Fruit fly (Drosophila melanogaster) whole organism, pupa: ENCODE data around the gene fkh.
A peak's percentile ranks its signal among the peaks of the same experiment; 100 is the strongest.

ENCODE experiments used
- CG10348 ChIP-seq: fragments of 200-800 bp; sonication (Bioruptor generic); IDR thresholded peaks from 2 replicates; pipeline ENCODE4 v1.3.6; 2022; ENCODE audit warnings: missing biosample characterization, missing genetic modification characterization
- CG12605 ChIP-seq: fragments of 200-800 bp; sonication (Bioruptor generic); IDR thresholded peaks from 2 replicates; pipeline ENCODE4 v1.3.6; 2022; ENCODE audit warnings: missing biosample characterization, missing genetic modification characterization
- CG13204 ChIP-seq: fragments of 200-800 bp; sonication (Bioruptor generic); optimal IDR thresholded peaks from 2 replicates; lab custom pipeline; 2018; ENCODE audit warnings: missing biosample characterization, mild to moderate bottlenecking, missing genetic modification characterization, moderate library complexity
- CG14655 ChIP-seq: fragments of 200-800 bp; sonication (Bioruptor generic); optimal IDR thresholded peaks from 3 replicates; lab custom pipeline; 2017; ENCODE audit warnings: mild to moderate bottlenecking, missing biosample characterization, missing genetic modification reagents, missing genetic modification characterization
- CG15710 ChIP-seq: fragments of 200-800 bp; sonication (Bioruptor generic); optimal IDR thresholded peaks from 2 replicates; lab custom pipeline; 2018; ENCODE audit warnings: missing biosample characterization, mild to moderate bottlenecking, missing genetic modification characterization, moderate library complexity
- CG17806 ChIP-seq: fragments of 200-800 bp; sonication (Bioruptor generic); optimal IDR thresholded peaks from 2 replicates; lab custom pipeline; 2018; ENCODE audit warnings: missing biosample characterization, mild to moderate bottlenecking, missing genetic modification characterization, moderate library complexity
- CG32121 ChIP-seq: fragments of 200-800 bp; sonication (Bioruptor generic); IDR thresholded peaks from 2 replicates; pipeline ENCODE4 v1.3.6; 2022; ENCODE audit warnings: missing biosample characterization, missing genetic modification characterization
- CG34367 ChIP-seq: fragments of 200-800 bp; sonication (Bioruptor generic); optimal IDR thresholded peaks from 2 replicates; lab custom pipeline; 2018; ENCODE audit warnings: missing biosample characterization, mild to moderate bottlenecking, missing genetic modification characterization
- CG4496 ChIP-seq: fragments of 200-800 bp; sonication (Bioruptor generic); IDR thresholded peaks from 3 replicates; pipeline ENCODE4 v1.3.6; 2022; ENCODE audit warnings: missing biosample characterization, missing genetic modification characterization
- CG8159 ChIP-seq: fragments of 200-800 bp; sonication (Bioruptor generic); optimal IDR thresholded peaks from 3 replicates; lab custom pipeline; 2018; ENCODE audit warnings: missing biosample characterization, mild to moderate bottlenecking, missing genetic modification characterization, moderate library complexity
- CG8301 ChIP-seq: fragments of 200-800 bp; sonication (Bioruptor generic); optimal IDR thresholded peaks from 2 replicates; lab custom pipeline; 2018; ENCODE audit warnings: missing biosample characterization, mild to moderate bottlenecking, missing genetic modification characterization
- CG9948 ChIP-seq: fragments of 200-800 bp; sonication (Bioruptor generic); optimal IDR thresholded peaks from 2 replicates; lab custom pipeline; 2018; ENCODE audit warnings: missing biosample characterization, mild to moderate bottlenecking, missing genetic modification characterization, moderate library complexity
- D1 ChIP-seq: fragments of 200-800 bp; sonication (Bioruptor generic); optimal IDR thresholded peaks from 2 replicates; lab custom pipeline; 2018; ENCODE audit warnings: missing biosample characterization, mild to moderate bottlenecking, missing genetic modification characterization, moderate library complexity
- EcR ChIP-seq: fragments of 200-800 bp; sonication (Bioruptor generic); optimal IDR thresholded peaks from 3 replicates; lab custom pipeline; 2019; ENCODE audit warnings: missing biosample characterization, missing genetic modification characterization, mild to moderate bottlenecking, moderate library complexity, missing genetic modification reagents
- Ets98B ChIP-seq: fragments of 200-800 bp; sonication (Bioruptor generic); IDR thresholded peaks from 2 replicates; pipeline ENCODE4 v1.3.6; 2022; ENCODE audit warnings: missing biosample characterization, missing genetic modification characterization
- Pif1A ChIP-seq: fragments of 200-800 bp; sonication (Bioruptor generic); optimal IDR thresholded peaks from 3 replicates; lab custom pipeline; 2016; ENCODE audit warnings: missing biosample characterization, missing genetic modification characterization
- Pif1B ChIP-seq: fragments of 200-800 bp; sonication (Bioruptor generic); optimal IDR thresholded peaks from 3 replicates; lab custom pipeline; 2016; ENCODE audit warnings: missing biosample characterization, missing genetic modification characterization
- Snoo ChIP-seq: fragments of 200-800 bp; sonication (Bioruptor generic); optimal IDR thresholded peaks from 3 replicates; lab custom pipeline; 2017; ENCODE audit warnings: missing biosample characterization, mild to moderate bottlenecking, missing genetic modification characterization, inconsistent platforms
- fd96Ca ChIP-seq: fragments of 200-800 bp; sonication (Bioruptor generic); IDR thresholded peaks from 3 replicates; pipeline ENCODE4 v1.3.6; 2022; ENCODE audit warnings: missing biosample characterization, missing genetic modification characterization
- gl ChIP-seq: fragments of 200-800 bp; sonication (Bioruptor generic); optimal IDR thresholded peaks from 2 replicates; lab custom pipeline; 2018; ENCODE audit warnings: missing biosample characterization, mild to moderate bottlenecking, missing genetic modification characterization
- rn ChIP-seq: fragments of 200-800 bp; sonication (Bioruptor generic); IDR thresholded peaks from 2 replicates; pipeline ENCODE4 v1.3.6; 2022; ENCODE audit warnings: missing biosample characterization, missing genetic modification characterization

Gene fkh

DNA sequence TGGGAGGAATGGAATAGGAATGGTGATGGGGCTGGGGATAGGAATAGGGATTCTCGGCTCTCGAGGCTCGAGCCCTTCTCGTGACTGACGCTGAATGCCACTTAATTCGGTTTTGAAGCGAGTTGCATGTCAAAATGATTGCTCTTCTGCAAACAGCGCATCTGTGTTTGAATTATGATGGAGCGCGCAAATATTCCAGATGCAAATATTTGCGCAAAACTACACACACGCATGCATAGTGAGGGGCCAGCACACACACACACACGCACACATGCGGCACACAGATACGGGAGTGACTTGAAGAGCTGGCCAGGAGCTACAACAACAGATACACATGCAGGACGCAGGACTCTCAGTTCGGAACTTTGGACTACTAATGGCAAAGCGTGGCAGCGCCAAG lies 39.4 kb downstream of the fkh start:
- TF ChIP-seq D1 (tag; lab: Kevin White, UChicago): no peak
- TF ChIP-seq CG9948 (tag; lab: Kevin White, UChicago): no peak
- TF ChIP-seq Snoo (tag; lab: Kevin White, UChicago): no peak
- TF ChIP-seq Ets98B (GFP tag; lab: Robert Waterston, UW): no peak
- no peak for TF ChIP-seq CG13204 (GFP tag; lab: Kevin White, UChicago)

DNA sequence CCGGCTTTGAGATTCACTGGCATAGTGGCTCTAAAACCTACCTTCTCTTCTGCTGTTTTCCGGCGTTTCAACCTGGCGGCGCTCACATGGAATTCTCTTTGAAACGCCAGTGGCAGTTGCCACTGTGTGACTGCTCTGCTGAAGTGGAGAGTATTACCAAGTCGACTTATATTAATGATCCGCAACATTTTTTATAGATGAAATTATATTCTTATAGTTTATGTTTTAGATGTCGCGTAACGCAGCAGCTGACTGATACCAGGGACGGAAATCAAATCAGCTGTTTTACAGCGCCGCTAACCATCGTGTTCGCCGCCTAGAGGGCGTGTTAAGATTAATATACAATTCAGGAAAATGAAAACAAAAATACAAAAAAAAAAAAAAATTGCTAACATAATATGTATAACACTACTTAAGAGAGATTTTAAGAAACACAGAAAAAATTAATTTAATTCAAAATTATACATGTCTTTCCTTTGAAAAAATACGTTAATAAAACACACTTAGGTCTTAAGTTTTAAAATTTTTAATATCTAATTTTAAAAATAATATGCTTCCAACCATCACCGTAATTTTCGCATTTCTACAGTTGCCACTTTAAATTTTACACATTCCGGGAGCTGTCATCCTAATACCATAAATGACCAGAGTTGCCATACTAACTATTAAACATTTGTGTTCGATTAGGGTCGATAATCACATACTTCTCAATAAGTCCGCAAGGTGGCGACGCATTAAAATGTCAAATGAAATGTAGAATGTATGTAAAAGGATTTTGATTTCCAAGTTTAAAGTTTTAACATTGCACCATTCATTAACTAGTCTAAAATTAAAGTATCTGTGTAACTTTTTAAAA lies 40.3 kb downstream of the fkh start, which contains the start of gene mIF2:
mIF2 (minus strand) TSS at position 280 of the 856 bp plus-strand sequence.
- TF ChIP-seq CG9948 (tag; lab: Kevin White, UChicago) (peak; percentile 34), CG12605 (peak; percentile 70; the same call in 1 of the 2 replicates), CG17806 (tag; lab: Kevin White, UChicago) (peak; percentile 50), CG10348 (GFP tag; lab: Robert Waterston, UW) (no peak), EcR (GFP tag; lab: Kevin White, UChicago) (no peak), CG15710 (tag; lab: Kevin White, UChicago) (peak; percentile 35), Pif1A (GFP tag; lab: Kevin White, UChicago) (peak; percentile 64), D1 (tag; lab: Kevin White, UChicago) (no peak), CG8301 (peak; percentile 35), rn (peak; percentile 51; the same call in 1 of the 2 replicates), CG4496 (GFP tag; lab: Robert Waterston, UW) (peak; percentile 78; the same call in 2 of the 3 replicates), Snoo (tag; lab: Kevin White, UChicago) (peak; percentile 26), CG14655 (GFP tag; lab: Kevin White, UChicago) (peak; percentile 71), gl (tag; lab: Kevin White, UChicago) (peak; percentile 56), CG32121 (peak; percentile 62), Pif1B (GFP tag; lab: Kevin White, UChicago) (peak; percentile 23), fd96Ca (GFP tag; lab: Robert Waterston, UW) (peak; percentile 72), Ets98B (GFP tag; lab: Robert Waterston, UW) (peak; percentile 66), CG34367 (tag; lab: Kevin White, UChicago) (peak; percentile 64), CG8159 (tag; lab: Kevin White, UChicago) (peak; percentile 55), CG13204 (GFP tag; lab: Kevin White, UChicago) (no peak)

DNA sequence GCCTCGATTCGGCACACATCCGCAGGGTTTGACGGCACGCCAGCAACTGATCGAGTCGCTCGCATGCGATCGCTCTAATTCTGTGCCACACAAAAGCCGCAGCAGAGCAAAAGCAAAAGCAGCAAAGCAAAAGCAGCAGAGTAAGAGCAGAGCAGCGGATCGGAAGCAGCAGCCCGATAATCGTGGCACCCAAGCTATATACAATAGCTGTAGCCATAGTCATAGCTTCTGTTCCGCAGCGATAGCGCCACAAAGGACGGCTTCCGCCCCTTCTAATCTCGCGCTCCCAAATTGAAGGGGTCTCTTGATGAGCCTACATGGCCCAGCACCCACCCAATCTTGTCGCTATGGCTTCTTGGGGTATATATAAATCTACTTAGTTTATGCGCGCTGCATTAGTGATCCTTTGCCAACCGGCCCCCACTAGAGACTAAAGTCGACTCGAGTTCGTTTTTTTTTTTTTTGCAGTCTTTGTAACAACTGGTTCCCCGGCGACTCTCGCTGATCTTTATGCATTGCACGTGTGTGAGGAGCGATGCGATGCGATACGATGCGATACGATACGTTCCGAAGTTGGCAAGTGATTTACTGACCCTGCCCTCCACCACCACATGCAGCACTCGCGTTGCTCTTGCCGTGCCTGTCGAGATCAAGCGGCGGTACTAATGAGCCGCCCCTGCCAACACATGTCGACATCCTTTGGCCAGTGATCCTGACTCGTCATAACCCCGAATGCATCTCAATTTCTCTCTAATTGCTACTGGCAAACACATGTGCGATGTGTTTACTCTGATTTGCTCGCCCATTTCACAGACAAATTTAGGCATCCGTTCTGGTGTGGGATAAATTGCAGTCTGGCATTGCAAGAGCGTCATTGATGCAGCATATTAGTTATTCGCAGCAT lies 44.5 kb downstream of the fkh start, which contains the start of gene Ppn:
Ppn (minus strand) TSS at position 51 of the 904 bp plus-strand sequence.
- no peak for TF ChIP-seq CG10348 (GFP tag; lab: Robert Waterston, UW)
- no peak for TF ChIP-seq CG17806 (tag; lab: Kevin White, UChicago)
- no peak for TF ChIP-seq CG14655 (GFP tag; lab: Kevin White, UChicago)
- no peak for TF ChIP-seq CG15710 (tag; lab: Kevin White, UChicago)
- peak; percentile 56 for TF ChIP-seq CG13204 (GFP tag; lab: Kevin White, UChicago)
- TF ChIP-seq CG4496 (GFP tag; lab: Robert Waterston, UW): peak; percentile 56; the same call in 1 of the 3 replicates
- TF ChIP-seq fd96Ca (GFP tag; lab: Robert Waterston, UW): 0 out of 3 replicates have a peak, but pooled peaks have one; percentile 17
- peak; percentile 37 for TF ChIP-seq EcR (GFP tag; lab: Kevin White, UChicago)
- TF ChIP-seq CG34367 (tag; lab: Kevin White, UChicago): no peak
- TF ChIP-seq rn: no peak
- TF ChIP-seq Pif1B (GFP tag; lab: Kevin White, UChicago): no peak
- TF ChIP-seq CG9948 (tag; lab: Kevin White, UChicago): no peak

DNA sequence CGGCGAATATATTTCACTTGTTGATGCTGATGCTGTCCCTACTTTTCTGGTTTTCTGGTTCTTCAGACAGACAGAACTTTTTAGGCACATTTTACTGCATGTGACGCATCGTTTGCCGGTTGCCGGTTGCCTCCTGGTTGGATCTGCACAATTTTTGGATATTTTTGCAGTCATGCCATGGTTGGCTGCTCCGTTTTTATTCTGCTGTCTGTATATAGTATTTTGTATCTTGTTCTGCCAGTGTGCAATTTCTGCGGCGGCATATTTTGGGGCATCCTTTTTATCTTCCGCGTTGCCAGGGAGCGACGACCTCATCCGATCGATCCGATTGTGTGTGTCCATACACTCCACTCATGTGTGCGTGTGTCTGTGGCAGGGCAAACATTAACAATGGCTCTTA lies 48.3 kb downstream of the fkh start:
- no peak for TF ChIP-seq CG9948 (tag; lab: Kevin White, UChicago)
- TF ChIP-seq EcR (GFP tag; lab: Kevin White, UChicago): peak; percentile 55
